Worm (Caenorhabditis elegans) whole organism, L4 larva: Measurements from ENCODE around the gene mrps-18B.

Source experiments
- attf-4 ChIP-seq: sonication (generic microtip); optimal IDR thresholded peaks from 3 replicates; lab custom pipeline; 2017; ENCODE audit warnings: missing biosample characterization, missing genetic modification characterization
- dpl-1 ChIP-seq: fragments of 150-350 bp; optimal IDR thresholded peaks from 2 replicates; lab custom pipeline; 2014; ENCODE audit warnings: missing biosample characterization, missing genetic modification reagents, missing genetic modification characterization
- egl-27 ChIP-seq: sonication (generic microtip); optimal IDR thresholded peaks from 3 replicates; lab custom pipeline; 2017; ENCODE audit warnings: missing biosample characterization, missing genetic modification reagents, missing genetic modification characterization
- lin-39 ChIP-seq: fragments of 150-350 bp; optimal IDR thresholded peaks from 2 replicates; lab custom pipeline; 2014; ENCODE audit warnings: missing biosample characterization, missing genetic modification reagents, missing genetic modification characterization
- lsy-2 ChIP-seq, 2 experiments: fragments of 150-350 bp in 1 of 2; sonication (generic microtip) in 1 of 2; optimal IDR thresholded peaks; 2 replicates each; lab custom pipeline; 2014 to 2017; ENCODE audit warnings: missing biosample characterization in 2 of 2, missing genetic modification characterization in 2 of 2
- nhr-111 ChIP-seq: fragments of 200-800 bp; sonication (Bioruptor generic); optimal IDR thresholded peaks from 2 replicates; lab custom pipeline; 2018; ENCODE audit warnings: mild to moderate bottlenecking, missing genetic modification characterization, missing compliant biosample characterization
- tag-97 ChIP-seq: fragments of 200-800 bp; sonication (Bioruptor generic); IDR thresholded peaks from 2 replicates; pipeline ENCODE4 v1.3.6; 2022; ENCODE audit warnings: missing genetic modification characterization, missing compliant biosample characterization

ce11 chrII:8520625-8521024 lies 4.9 kb upstream of the mrps-18B start, which contains the start of gene cht-2:
- TF ChIP-seq attf-4 (tag; lab: Kevin White, UChicago) (no peak), nhr-111 (GFP tag; lab: Kevin White, UChicago) (no peak), lsy-2 (tag; optimal IDR thresholded peaks at IDR 0.05; lab: Kevin White, UChicago) (no peak), egl-27 (tag; lab: Kevin White, UChicago) (no peak), lin-39 (tag; lab: Kevin White, UChicago) (no peak), tag-97 (GFP tag; lab: Robert Waterston, UW) (no peak), dpl-1 (GFP tag; lab: Kevin White, UChicago) (no peak)
